Worm (Caenorhabditis elegans): Measurements from ENCODE around the gene C05D12.1.
A peak's percentile ranks its signal among the peaks of the same experiment; 100 is the strongest.

C05D12.1 gene

ce11 chrII:11390865-11391264 lies 24.7 kb downstream of the C05D12.1 start, which contains the start of gene shn-1:
Gene shn-1 (minus strand): TSS chrII:11390965.
- TF ChIP-seq Y56A3A.18 (GFP tag; IDR thresholded peaks at IDR 0.05) = no peak
- TF ChIP-seq mel-28 (tag; optimal IDR thresholded peaks at IDR 0.05; ENCODE audit: borderline replicate concordance) = no peak
- no peak for TF ChIP-seq him-1 (tag; optimal IDR thresholded peaks at IDR 0.05)
- no peak for TF ChIP-seq T07F8.4 (tag; optimal IDR thresholded peaks at IDR 0.05)
- no peak for TF ChIP-seq let-526 (GFP tag; IDR thresholded peaks at IDR 0.05)
- no peak for TF ChIP-seq mes-4 (tag; optimal IDR thresholded peaks at IDR 0.05)
- TF ChIP-seq snpc-3.4 (tag; optimal IDR thresholded peaks at IDR 0.05) = no peak
- TF ChIP-seq unc-130 (GFP tag; optimal IDR thresholded peaks at IDR 0.05) = no peak
- no peak for TF ChIP-seq somi-1 (GFP tag; optimal IDR thresholded peaks at IDR 0.05)

- no peak for TF ChIP-seq him-1 (tag; optimal IDR thresholded peaks at IDR 0.05)
- peak; percentile 8; the same call in 1 of the 2 replicates for TF ChIP-seq egrh-3 (GFP tag; IDR thresholded peaks at IDR 0.05)
- 0 out of 2 replicates have a peak, but pooled peaks have one; percentile 24 for TF ChIP-seq ceh-58 (GFP tag; IDR thresholded peaks at IDR 0.05)
- peak; percentile 73 for TF ChIP-seq zfh-2 (GFP tag; conservative IDR thresholded peaks at IDR 0.05)
Measured at ce11 chrII:11386950-11387349, 28.6 kb downstream of the C05D12.1 start.

ce11 chrII:11384099-11384498 lies 31.5 kb downstream of the C05D12.1 start:
- no peak for TF ChIP-seq lir-1 (GFP tag; conservative IDR thresholded peaks at IDR 0.05)

ce11 chrII:11383058-11383457 lies 32.5 kb downstream of the C05D12.1 start, which contains the start of the genes C33B4.5 and C33B4.4:
Gene C33B4.5 (plus strand): TSS chrII:11383327.
Gene C33B4.4 (minus strand): TSS chrII:11383442.
- no peak for TF ChIP-seq nhr-27 (tag; optimal IDR thresholded peaks at IDR 0.05)
- no peak for TF ChIP-seq lin-35 (GFP tag; optimal IDR thresholded peaks at IDR 0.05)
- TF ChIP-seq unc-130 (GFP tag; optimal IDR thresholded peaks at IDR 0.05) = no peak
- TF ChIP-seq die-1 (tag; optimal IDR thresholded peaks at IDR 0.05) = no peak
- no peak for TF ChIP-seq Y79H2A.3 (GFP tag; conservative IDR thresholded peaks at IDR 0.05)
- TF ChIP-seq pha-4 (tag; optimal IDR thresholded peaks at IDR 0.05) = no peak
- TF ChIP-seq B0261.1 (tag; optimal IDR thresholded peaks at IDR 0.05) = no peak
- no peak for TF ChIP-seq akir-1 (GFP tag; optimal IDR thresholded peaks at IDR 0.05)
- TF ChIP-seq nhr-80 (tag; optimal IDR thresholded peaks at IDR 0.05) = no peak
- no peak for TF ChIP-seq attf-3 (GFP tag; conservative IDR thresholded peaks at IDR 0.05)
- TF ChIP-seq aptf-2 (GFP tag; conservative IDR thresholded peaks at IDR 0.05) = no peak
- no peak for TF ChIP-seq lin-40 (tag; optimal IDR thresholded peaks at IDR 0.05)
- no peak for TF ChIP-seq mcd-1 (GFP tag; IDR thresholded peaks at IDR 0.05)
- no peak for TF ChIP-seq snpc-1.1 (tag; optimal IDR thresholded peaks at IDR 0.05; ENCODE audit: insufficient read depth)
- TF ChIP-seq F33H1.4 (GFP tag; IDR thresholded peaks at IDR 0.05) = no peak
- no peak for TF ChIP-seq T07F8.4 (tag; optimal IDR thresholded peaks at IDR 0.05)
- TF ChIP-seq snpc-3.4 (tag; optimal IDR thresholded peaks at IDR 0.05) = no peak

ce11 chrII:11377700-11378099 lies 37.9 kb downstream of the C05D12.1 start:
- TF ChIP-seq K11D2.4 (GFP tag; IDR thresholded peaks at IDR 0.05) = no peak
- no peak for TF ChIP-seq ceh-40 (GFP tag; IDR thresholded peaks at IDR 0.05)
- TF ChIP-seq aptf-2 (GFP tag; conservative IDR thresholded peaks at IDR 0.05) = no peak
- TF ChIP-seq C06A6.2 (GFP tag; conservative IDR thresholded peaks at IDR 0.05) = no peak
- TF ChIP-seq tbp1 (GFP tag; optimal IDR thresholded peaks at IDR 0.05) = no peak
- no peak for TF ChIP-seq lin-54 (GFP tag; optimal IDR thresholded peaks at IDR 0.05)
- no peak for TF ChIP-seq ztf-25 (GFP tag; IDR thresholded peaks at IDR 0.05)
- TF ChIP-seq die-1 (tag; optimal IDR thresholded peaks at IDR 0.05) = no peak
- TF ChIP-seq hlh-12 (tag; optimal IDR thresholded peaks at IDR 0.05) = no peak
